Worm (Caenorhabditis elegans) whole organism, L4 larva: ENCODE data around the gene irld-49.

Experiments used
- F44E2.7 ChIP-seq: fragments of 200-800 bp; sonication (Bioruptor generic); IDR thresholded peaks from 2 replicates; pipeline ENCODE4 v2.1.2; 2022; ENCODE audit warnings: missing genetic modification characterization, missing compliant biosample characterization
- ces-1 ChIP-seq: fragments of 150-350 bp; sonication (generic microtip); optimal IDR thresholded peaks from 4 replicates; lab custom pipeline; 2014; ENCODE audit warnings: missing biosample characterization, missing genetic modification reagents, missing genetic modification characterization
- duxl-1 ChIP-seq: sonication (generic microtip); optimal IDR thresholded peaks from 2 replicates; lab custom pipeline; 2016; ENCODE audit warnings: mild to moderate bottlenecking, missing genetic modification characterization, moderate library complexity, missing compliant biosample characterization; ENCODE audit not compliant: poor library complexity
- nhr-28 ChIP-seq: fragments of 150-350 bp; optimal IDR thresholded peaks from 2 replicates; lab custom pipeline; 2014; ENCODE audit warnings: missing biosample characterization, missing genetic modification characterization
- skn-1 ChIP-seq: fragments of 150-350 bp; optimal IDR thresholded peaks from 2 replicates; lab custom pipeline; 2014; ENCODE audit warnings: missing biosample characterization, missing genetic modification characterization

DNA sequence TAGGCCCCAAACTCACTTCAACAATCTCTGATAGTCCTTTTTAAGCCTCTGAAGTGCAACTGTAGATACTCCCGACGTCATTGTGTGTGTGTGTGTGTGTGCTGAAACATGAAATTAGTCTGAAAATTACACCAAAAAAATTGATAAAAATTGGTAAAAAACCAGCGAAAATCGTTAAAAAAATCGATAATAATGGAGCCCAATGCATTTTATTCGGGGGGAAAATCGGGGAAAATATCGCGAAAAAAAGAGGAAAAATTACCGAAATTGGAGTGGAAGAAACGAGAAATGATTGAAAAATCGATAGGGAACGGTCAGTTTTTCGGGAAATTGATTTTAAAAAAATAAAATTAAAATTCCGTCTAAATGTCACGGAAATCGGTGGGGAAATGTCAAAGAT, 43.7 kb upstream of the irld-49 start, which contains the start of gene ubc-26:
- TF ChIP-seq ces-1 (GFP tag; lab: Kevin White, UChicago) (no peak), duxl-1 (tag; lab: Kevin White, UChicago) (no peak), F44E2.7 (GFP tag; lab: Robert Waterston, UW) (no peak), skn-1 (tag; lab: Kevin White, UChicago) (no peak), nhr-28 (tag; lab: Kevin White, UChicago) (no peak)
